Worm (Caenorhabditis elegans): Measurements from ENCODE around the gene sbp-1.

DNA sequence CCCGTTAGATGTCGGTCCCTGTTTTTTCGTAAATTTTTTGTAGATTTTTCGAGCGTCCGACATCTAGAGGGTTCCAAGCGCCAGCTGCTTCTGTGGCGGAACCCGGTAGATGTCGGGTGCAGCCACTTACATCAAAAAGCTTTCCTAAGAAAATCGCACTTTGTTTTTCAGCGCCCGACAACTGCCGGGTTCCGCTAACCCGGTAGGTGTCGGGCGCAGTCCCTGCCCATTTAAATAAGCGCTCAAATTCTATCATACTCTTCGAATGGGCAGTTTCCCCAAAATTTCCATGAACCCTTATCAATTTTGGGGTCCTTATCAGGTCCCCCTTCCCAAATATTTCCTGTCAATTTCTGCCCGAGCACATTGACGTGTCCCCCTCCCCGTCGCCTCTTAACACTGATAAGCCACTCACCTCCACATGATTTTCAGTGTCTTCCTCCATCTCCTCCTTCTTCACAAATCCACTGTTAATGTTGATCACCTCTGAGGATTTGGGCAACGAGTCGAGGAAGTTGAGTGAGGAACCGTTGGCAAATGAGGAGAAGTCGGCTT is 23.1 kb upstream of the sbp-1 start:
- TF ChIP-seq snpc-4 (tag; optimal IDR thresholded peaks at IDR 0.05) (no peak), nhr-11 (tag; optimal IDR thresholded peaks at IDR 0.05) (no peak), nhr-76 (tag; optimal IDR thresholded peaks at IDR 0.05) (no peak), pqm-1 (tag; optimal IDR thresholded peaks at IDR 0.05) (no peak)
